Worm (Caenorhabditis elegans) whole organism, early embryonic: ENCODE measurements around the gene grl-23.

ENCODE experiments used
- B0310.2 ChIP-seq: sonication (generic microtip); optimal IDR thresholded peaks from 2 replicates; lab custom pipeline; 2016; ENCODE audit warnings: mild to moderate bottlenecking, missing genetic modification characterization, missing compliant biosample characterization
- F13C5.2 ChIP-seq: sonication (generic microtip); optimal IDR thresholded peaks from 2 replicates; lab custom pipeline; 2017; ENCODE audit warnings: mild to moderate bottlenecking, missing genetic modification characterization, inconsistent platforms, missing compliant biosample characterization
- aly-1 ChIP-seq: sonication (generic microtip); optimal IDR thresholded peaks from 2 replicates; lab custom pipeline; 2016; ENCODE audit warnings: missing genetic modification characterization, missing compliant biosample characterization
- ama-1 ChIP-seq: fragments of 150-350 bp; optimal IDR thresholded peaks from 2 replicates; lab custom pipeline; 2014
- ceh-13 ChIP-seq: fragments of 200-800 bp; sonication (Bioruptor generic); optimal IDR thresholded peaks from 2 replicates; lab custom pipeline; 2018; ENCODE audit warnings: mild to moderate bottlenecking, missing genetic modification characterization, missing compliant biosample characterization
- ceh-36 ChIP-seq: sonication (generic microtip); optimal IDR thresholded peaks from 2 replicates; lab custom pipeline; 2016; ENCODE audit warnings: missing genetic modification characterization, inconsistent platforms, missing compliant biosample characterization
- ets-7 ChIP-seq: sonication (generic microtip); optimal IDR thresholded peaks from 2 replicates; lab custom pipeline; 2016; ENCODE audit warnings: missing genotype, missing genetic modification characterization, missing compliant biosample characterization
- flt-1 ChIP-seq: fragments of 200-800 bp; sonication (Bioruptor generic); IDR thresholded peaks from 2 replicates; pipeline ENCODE4 v1.3.6; 2022; ENCODE audit warnings: missing genetic modification characterization, missing compliant biosample characterization
- hmbx-1 ChIP-seq: sonication (generic microtip); optimal IDR thresholded peaks from 2 replicates; lab custom pipeline; 2016; ENCODE audit warnings: mild to moderate bottlenecking, missing genetic modification characterization, missing compliant biosample characterization
- hmg-4 ChIP-seq: fragments of 200-800 bp; sonication (Bioruptor generic); optimal IDR thresholded peaks from 2 replicates; lab custom pipeline; 2018; ENCODE audit warnings: mild to moderate bottlenecking, missing genetic modification characterization, missing compliant biosample characterization
- hnd-1 ChIP-seq: sonication (generic microtip); optimal IDR thresholded peaks from 2 replicates; lab custom pipeline; 2016; ENCODE audit warnings: missing genetic modification characterization, missing compliant biosample characterization
- pes-1 ChIP-seq: fragments of 200-800 bp; sonication (Bioruptor generic); IDR thresholded peaks from 2 replicates; pipeline ENCODE4 v1.3.6; 2022; ENCODE audit warnings: missing genetic modification reagents, missing genetic modification characterization, missing compliant biosample characterization
- scrt-1 ChIP-seq: fragments of 200-800 bp; sonication (Bioruptor generic); IDR thresholded peaks from 2 replicates; pipeline ENCODE4 v1.3.6; 2022; ENCODE audit warnings: missing genetic modification characterization, missing compliant biosample characterization
- sea-1 ChIP-seq: fragments of 200-800 bp; sonication (Bioruptor generic); conservative IDR thresholded peaks from 2 replicates; pipeline ENCODE4 v1.3.6; 2022; ENCODE audit warnings: missing genetic modification characterization, missing compliant biosample characterization
- tbx-11 ChIP-seq: fragments of 200-800 bp; sonication (Bioruptor generic); IDR thresholded peaks from 2 replicates; pipeline ENCODE4 v1.3.6; 2022; ENCODE audit warnings: missing genetic modification characterization, missing compliant biosample characterization
- tbx-37 ChIP-seq: fragments of 200-800 bp; sonication (Bioruptor generic); conservative IDR thresholded peaks from 2 replicates; pipeline ENCODE4 v1.3.6; 2022; ENCODE audit warnings: missing genetic modification reagents, missing genetic modification characterization, missing compliant biosample characterization
- tra-4 ChIP-seq: sonication (generic microtip); optimal IDR thresholded peaks from 2 replicates; lab custom pipeline; 2017; ENCODE audit warnings: missing genetic modification characterization, missing compliant biosample characterization

grl-23 gene

ce11 chrV:12553286-12553725, 23.4 kb downstream of the grl-23 start:
- TF ChIP-seq tbx-11 (GFP tag; lab: Robert Waterston, UW) (no peak), hnd-1 (tag; lab: Kevin White, UChicago) (no peak), ceh-36 (tag; lab: Kevin White, UChicago) (no peak)

- TF ChIP-seq hnd-1 (tag; lab: Kevin White, UChicago): no peak
- no peak for TF ChIP-seq scrt-1 (GFP tag; lab: Robert Waterston, UW)
- no peak for TF ChIP-seq sea-1 (GFP tag; lab: Robert Waterston, UW)
Observed at ce11 chrV:12552671-12553212, 24.0 kb downstream of the grl-23 start, which contains the start of gene F45D3.4. TSS of gene F45D3.4 (minus strand) at chrV:12553191.

- TF ChIP-seq ama-1 (lab: Kevin White, UChicago): no peak
- no peak for TF ChIP-seq hnd-1 (tag; lab: Kevin White, UChicago)
- no peak for TF ChIP-seq hmg-4
- no peak for TF ChIP-seq tbx-11 (GFP tag; lab: Robert Waterston, UW)
- TF ChIP-seq pes-1 (GFP tag; lab: Robert Waterston, UW): no peak
- no peak for TF ChIP-seq scrt-1 (GFP tag; lab: Robert Waterston, UW)
- no peak for TF ChIP-seq aly-1
- no peak for TF ChIP-seq sea-1 (GFP tag; lab: Robert Waterston, UW)
- no peak for TF ChIP-seq flt-1 (GFP tag; lab: Robert Waterston, UW)
- no peak for TF ChIP-seq ceh-13
- no peak for TF ChIP-seq hmbx-1
- no peak for TF ChIP-seq ceh-36 (tag; lab: Kevin White, UChicago)
Observed at ce11 chrV:12551638-12552478, 24.8 kb downstream of the grl-23 start.

- no peak for TF ChIP-seq aly-1
- no peak for TF ChIP-seq hmbx-1
- no peak for TF ChIP-seq hnd-1 (tag; lab: Kevin White, UChicago)
- TF ChIP-seq scrt-1 (GFP tag; lab: Robert Waterston, UW): no peak
- no peak for TF ChIP-seq sea-1 (GFP tag; lab: Robert Waterston, UW)
- TF ChIP-seq hmg-4: no peak
- TF ChIP-seq tra-4: no peak
- TF ChIP-seq ceh-13: no peak
- TF ChIP-seq ama-1 (lab: Kevin White, UChicago): no peak
- TF ChIP-seq flt-1 (GFP tag; lab: Robert Waterston, UW): no peak
- no peak for TF ChIP-seq pes-1 (GFP tag; lab: Robert Waterston, UW)
- TF ChIP-seq B0310.2 (tag; lab: Kevin White, UChicago): no peak
- TF ChIP-seq ets-7 (tag; lab: Kevin White, UChicago): no peak
- no peak for TF ChIP-seq tbx-11 (GFP tag; lab: Robert Waterston, UW)
- TF ChIP-seq tbx-37 (GFP tag; lab: Robert Waterston, UW): no peak
- TF ChIP-seq ceh-36 (tag; lab: Kevin White, UChicago): no peak
- no peak for TF ChIP-seq F13C5.2 (tag; lab: Kevin White, UChicago)
Observed at ce11 chrV:12550755-12551154, 25.9 kb downstream of the grl-23 start.

ce11 chrV:12550036-12550626, 26.6 kb downstream of the grl-23 start, which contains the start of gene F45D3.3:
TSS of gene F45D3.3 (minus strand) at chrV:12550385.
- no peak for TF ChIP-seq pes-1 (GFP tag; lab: Robert Waterston, UW)
- TF ChIP-seq tbx-37 (GFP tag; lab: Robert Waterston, UW): no peak
- TF ChIP-seq hmbx-1: no peak
- no peak for TF ChIP-seq B0310.2 (tag; lab: Kevin White, UChicago)
- no peak for TF ChIP-seq ama-1 (lab: Kevin White, UChicago)
- no peak for TF ChIP-seq tbx-11 (GFP tag; lab: Robert Waterston, UW)
- TF ChIP-seq tra-4: no peak
- no peak for TF ChIP-seq aly-1
- no peak for TF ChIP-seq hnd-1 (tag; lab: Kevin White, UChicago)
- TF ChIP-seq ets-7 (tag; lab: Kevin White, UChicago): no peak
- TF ChIP-seq ceh-36 (tag; lab: Kevin White, UChicago): no peak
- no peak for TF ChIP-seq scrt-1 (GFP tag; lab: Robert Waterston, UW)
- TF ChIP-seq ceh-13: no peak
- no peak for TF ChIP-seq hmg-4
- no peak for TF ChIP-seq F13C5.2 (tag; lab: Kevin White, UChicago)
- no peak for TF ChIP-seq sea-1 (GFP tag; lab: Robert Waterston, UW)
- no peak for TF ChIP-seq flt-1 (GFP tag; lab: Robert Waterston, UW)

ce11 chrV:12549604-12550003, 27.1 kb downstream of the grl-23 start:
- no peak for TF ChIP-seq ama-1 (lab: Kevin White, UChicago)
- no peak for TF ChIP-seq ets-7 (tag; lab: Kevin White, UChicago)
- TF ChIP-seq hmg-4: no peak
- no peak for TF ChIP-seq ceh-13
- TF ChIP-seq scrt-1 (GFP tag; lab: Robert Waterston, UW): no peak
- TF ChIP-seq tbx-37 (GFP tag; lab: Robert Waterston, UW): no peak
- no peak for TF ChIP-seq hnd-1 (tag; lab: Kevin White, UChicago)
- no peak for TF ChIP-seq tbx-11 (GFP tag; lab: Robert Waterston, UW)
- TF ChIP-seq flt-1 (GFP tag; lab: Robert Waterston, UW): no peak
- no peak for TF ChIP-seq B0310.2 (tag; lab: Kevin White, UChicago)
- TF ChIP-seq ceh-36 (tag; lab: Kevin White, UChicago): no peak
- no peak for TF ChIP-seq F13C5.2 (tag; lab: Kevin White, UChicago)
- TF ChIP-seq pes-1 (GFP tag; lab: Robert Waterston, UW): no peak
- no peak for TF ChIP-seq tra-4
- no peak for TF ChIP-seq hmbx-1
- TF ChIP-seq sea-1 (GFP tag; lab: Robert Waterston, UW): no peak
